Worm (Caenorhabditis elegans) whole organism, L4/young adult: Measurements from ENCODE around the gene F47G3.4.

ENCODE experiments used
- dao-5 ChIP-seq: sonication (generic microtip); optimal IDR thresholded peaks from 2 replicates; lab custom pipeline; 2016; ENCODE audit warnings: missing genotype, missing genetic modification characterization, moderate library complexity, missing compliant biosample characterization
- him-1 ChIP-seq: sonication (generic microtip); optimal IDR thresholded peaks from 2 replicates; lab custom pipeline; 2016; ENCODE audit warnings: missing genotype, missing genetic modification reagents, missing genetic modification characterization, missing compliant biosample characterization

- TF ChIP-seq him-1 (tag; lab: Kevin White, UChicago) (no peak), dao-5 (tag; lab: Kevin White, UChicago) (no peak)
These were observed 29.6 kb downstream of the F47G3.4 start for ce11 chrX:2410978-2411377.
